Fruit fly (Drosophila melanogaster) whole organism, embryonic: ENCODE data around the gene CG42269.

ENCODE experiments used
- CG12659 ChIP-seq: fragments of 200-800 bp; sonication (Bioruptor generic); optimal IDR thresholded peaks from 3 replicates; lab custom pipeline; 2017; ENCODE audit warnings: mild to moderate bottlenecking, missing biosample characterization, missing genetic modification reagents, missing genetic modification characterization
- CG12942 ChIP-seq: fragments of 200-800 bp; sonication (Bioruptor generic); optimal IDR thresholded peaks from 3 replicates; lab custom pipeline; 2016; ENCODE audit warnings: missing biosample characterization, missing genetic modification characterization
- CG15696 ChIP-seq: fragments of 200-800 bp; sonication (Bioruptor generic); optimal IDR thresholded peaks from 2 replicates; lab custom pipeline; 2019; ENCODE audit warnings: missing biosample characterization, mild to moderate bottlenecking, missing genetic modification characterization, moderate library complexity
- CG1603 ChIP-seq: fragments of 200-800 bp; sonication (Bioruptor generic); optimal IDR thresholded peaks from 2 replicates; lab custom pipeline; 2019; ENCODE audit warnings: missing biosample characterization, mild to moderate bottlenecking, missing genetic modification characterization, moderate library complexity
- CG17912 ChIP-seq: fragments of 200-800 bp; sonication (Bioruptor generic); optimal IDR thresholded peaks from 2 replicates; lab custom pipeline; 2018; ENCODE audit warnings: missing biosample characterization, mild to moderate bottlenecking, missing genetic modification characterization
- CG43689 ChIP-seq: fragments of 200-800 bp; sonication (Bioruptor generic); IDR thresholded peaks from 2 replicates; pipeline ENCODE4 v1.3.6; 2022; ENCODE audit warnings: missing biosample characterization, missing genetic modification characterization
- CG4617 ChIP-seq: fragments of 200-800 bp; sonication (Bioruptor generic); optimal IDR thresholded peaks from 3 replicates; lab custom pipeline; 2016; ENCODE audit warnings: missing biosample characterization, missing genetic modification characterization, borderline replicate concordance
- CG4820 ChIP-seq: fragments of 200-800 bp; sonication (Bioruptor generic); optimal IDR thresholded peaks from 3 replicates; lab custom pipeline; 2016; ENCODE audit warnings: missing biosample characterization, missing genetic modification characterization
- CG7357 ChIP-seq: fragments of 200-800 bp; sonication (Bioruptor generic); IDR thresholded peaks from 3 replicates; pipeline ENCODE4 v1.3.6; 2022; ENCODE audit warnings: missing biosample characterization, missing genetic modification characterization
- CG7556 ChIP-seq: fragments of 200-800 bp; sonication (Bioruptor generic); optimal IDR thresholded peaks from 2 replicates; lab custom pipeline; 2017; ENCODE audit warnings: missing biosample characterization, mild to moderate bottlenecking, missing genetic modification characterization
- CG9727 ChIP-seq: fragments of 200-800 bp; sonication (Bioruptor generic); optimal IDR thresholded peaks from 3 replicates; lab custom pipeline; 2017; ENCODE audit warnings: missing biosample characterization, mild to moderate bottlenecking, missing genetic modification characterization
- Deaf1 ChIP-seq: fragments of 200-800 bp; optimal IDR thresholded peaks from 3 replicates; lab custom pipeline; 2019; ENCODE audit warnings: missing biosample characterization, mild to moderate bottlenecking, missing genetic modification characterization, moderate library complexity
- Dref ChIP-seq: fragments of 200-800 bp; sonication (Bioruptor generic); IDR thresholded peaks from 2 replicates; pipeline ENCODE4 v1.3.6; 2022; ENCODE audit warnings: missing biosample characterization, missing genetic modification characterization
- E2f2 ChIP-seq: fragments of 200-800 bp; sonication (Bioruptor generic); IDR thresholded peaks from 2 replicates; pipeline ENCODE4 v1.3.6; 2022; ENCODE audit warnings: missing biosample characterization, missing genetic modification characterization
- ERR ChIP-seq: fragments of 200-800 bp; sonication (Bioruptor generic); optimal IDR thresholded peaks from 2 replicates; lab custom pipeline; 2016; ENCODE audit warnings: missing biosample characterization, missing genetic modification characterization
- Ets65A ChIP-seq: fragments of 200-800 bp; sonication (Bioruptor generic); peaks from one replicate; lab custom pipeline; 2016; ENCODE audit warnings: missing biosample characterization, missing genetic modification characterization
- HLH3B ChIP-seq: fragments of 200-800 bp; sonication (Bioruptor generic); IDR thresholded peaks from 2 replicates; pipeline ENCODE4 v1.3.6; 2022; ENCODE audit warnings: missing biosample characterization, missing genetic modification characterization
- Hand ChIP-seq: fragments of 200-800 bp; sonication (Bioruptor generic); optimal IDR thresholded peaks from 2 replicates; lab custom pipeline; 2017; ENCODE audit warnings: mild to moderate bottlenecking, missing biosample characterization, missing genetic modification reagents, missing genetic modification characterization
- Hr39 ChIP-seq: fragments of >200 bp; optimal IDR thresholded peaks from 2 replicates; lab custom pipeline; 2017
- Hr78 ChIP-seq, 2 experiments: fragments of 200-800 bp in 1 of 2; fragments of >200 bp in 1 of 2; sonication (Bioruptor generic) in 1 of 2; optimal IDR thresholded peaks; 2 replicates each; lab custom pipeline; 2017 to 2019; ENCODE audit warnings: missing biosample characterization in 2 of 2, missing genetic modification characterization in 2 of 2, mild to moderate bottlenecking in 1 of 2, moderate library complexity in 1 of 2
- Opbp ChIP-seq: fragments of 200-800 bp; sonication (Bioruptor generic); IDR thresholded peaks from 3 replicates; pipeline ENCODE4 v1.3.6; 2022; ENCODE audit warnings: missing biosample characterization, missing genetic modification characterization; ENCODE audit not compliant: partially characterized antibody
- Pdp1 ChIP-seq, 2 experiments: fragments of 200-800 bp; sonication (Bioruptor generic); optimal IDR thresholded peaks; 3 replicates each; lab custom pipeline; 2016; ENCODE audit warnings: missing biosample characterization in 2 of 2, missing genetic modification characterization in 2 of 2, mild to moderate bottlenecking in 1 of 2, moderate library complexity in 1 of 2
- Ptx1 ChIP-seq: fragments of 200-800 bp; sonication (Bioruptor generic); IDR thresholded peaks from 2 replicates; pipeline ENCODE4 v1.3.6; 2022; ENCODE audit warnings: missing biosample characterization, missing genetic modification characterization
- Rx ChIP-seq: fragments of 200-800 bp; sonication (Bioruptor generic); IDR thresholded peaks from 2 replicates; pipeline ENCODE4 v1.3.6; 2022; ENCODE audit warnings: missing biosample characterization, missing genetic modification characterization
- Sox100B ChIP-seq: fragments of 200-800 bp; sonication (Bioruptor generic); optimal IDR thresholded peaks from 3 replicates; lab custom pipeline; 2018; ENCODE audit warnings: missing biosample characterization, mild to moderate bottlenecking, missing genetic modification characterization
- ac ChIP-seq: fragments of 200-800 bp; sonication (Bioruptor generic); optimal IDR thresholded peaks from 3 replicates; lab custom pipeline; 2017; ENCODE audit warnings: missing biosample characterization, mild to moderate bottlenecking, missing genetic modification characterization
- chinmo ChIP-seq: fragments of 200-800 bp; sonication (Bioruptor generic); IDR thresholded peaks from 4 replicates; pipeline ENCODE4 v1.3.6; 2022; ENCODE audit warnings: missing biosample characterization, missing genetic modification characterization; ENCODE audit not compliant: partially characterized antibody
- dysf ChIP-seq: fragments of 200-800 bp; sonication (Bioruptor generic); IDR thresholded peaks from 3 replicates; pipeline ENCODE4 v1.3.6; 2022; ENCODE audit warnings: missing biosample characterization, missing genetic modification characterization
- exex ChIP-seq: fragments of 200-800 bp; sonication (Bioruptor generic); optimal IDR thresholded peaks from 4 replicates; lab custom pipeline; 2018; ENCODE audit warnings: missing biosample characterization, mild to moderate bottlenecking, missing genetic modification characterization, moderate library complexity
- ftz-f1 ChIP-seq: fragments of 200-800 bp; sonication (Bioruptor generic); optimal IDR thresholded peaks from 2 replicates; lab custom pipeline; 2016; ENCODE audit warnings: missing biosample characterization, missing genetic modification characterization
- gem ChIP-seq: fragments of 200-800 bp; sonication (Bioruptor generic); optimal IDR thresholded peaks from 2 replicates; lab custom pipeline; 2019; ENCODE audit warnings: missing biosample characterization, mild to moderate bottlenecking, missing genetic modification characterization, moderate library complexity
- grn ChIP-seq: fragments of 200-800 bp; sonication (Bioruptor generic); optimal IDR thresholded peaks from 3 replicates; lab custom pipeline; 2017; ENCODE audit warnings: missing biosample characterization, missing genetic modification characterization
- lola ChIP-seq, 3 experiments: fragments of >200 bp in 2 of 3; fragments of 200-800 bp in 1 of 3; sonication (Bioruptor generic) in 1 of 3; optimal IDR thresholded peaks; 2 replicates each; lab custom pipeline; 2017 to 2019; ENCODE audit warnings: missing biosample characterization in 3 of 3, missing genetic modification characterization in 3 of 3, mild to moderate bottlenecking in 1 of 3, moderate library complexity in 1 of 3
- lov ChIP-seq, 2 experiments: fragments of 200-800 bp in 1 of 2; fragments of >200 bp in 1 of 2; sonication (Bioruptor generic) in 1 of 2; IDR thresholded peaks in 1 of 2; optimal IDR thresholded peaks in 1 of 2; 2 replicates in 1 of 2; 3 replicates in 1 of 2; pipeline versions ENCODE4 v1.3.6 to Lab custom; 2017 to 2022; ENCODE audit warnings: missing biosample characterization in 1 of 2, missing genetic modification characterization in 1 of 2
- mam ChIP-seq: fragments of 200-800 bp; sonication (Bioruptor generic); optimal IDR thresholded peaks from 3 replicates; lab custom pipeline; 2016; ENCODE audit warnings: missing biosample characterization, missing genetic modification characterization
- pnt ChIP-seq: fragments of 200-800 bp; sonication (Bioruptor generic); optimal IDR thresholded peaks from 3 replicates; lab custom pipeline; 2016; ENCODE audit warnings: missing biosample characterization, missing genetic modification characterization
- rib ChIP-seq: fragments of 200-800 bp; sonication (Bioruptor generic); IDR thresholded peaks from 2 replicates; pipeline ENCODE4 v1.3.6; 2022; ENCODE audit warnings: missing biosample characterization, missing genetic modification characterization
- row ChIP-seq: fragments of 200-800 bp; sonication (Bioruptor generic); IDR thresholded peaks from 3 replicates; pipeline ENCODE4 v1.3.6; 2022; ENCODE audit warnings: missing biosample characterization, missing genetic modification characterization
- sens ChIP-seq: fragments of 200-800 bp; sonication (Bioruptor generic); peaks from one replicate; lab custom pipeline; 2016; ENCODE audit warnings: missing biosample characterization, missing genetic modification characterization
- tna ChIP-seq: fragments of 200-800 bp; sonication (Bioruptor generic); IDR thresholded peaks from 2 replicates; pipeline ENCODE4 v1.3.6; 2022; ENCODE audit warnings: missing biosample characterization, missing genetic modification characterization; ENCODE audit not compliant: partially characterized antibody
- trh ChIP-seq: fragments of 200-800 bp; sonication (Bioruptor generic); optimal IDR thresholded peaks from 2 replicates; lab custom pipeline; 2016; ENCODE audit warnings: missing biosample characterization, missing genetic modification characterization

Gene CG42269

dm6 chr3L:6065881-6066389 lies at the start of gene CG42269:
Gene CG42269, plus strand, starts transcription at chr3L:6066296.
- TF ChIP-seq CG15696 (no peak), Deaf1 (tag; lab: Kevin White, UChicago) (peak; percentile 56), Opbp (GFP tag; lab: Robert Waterston, UW) (no peak), tna (GFP tag; lab: Robert Waterston, UW) (no peak), CG7357 (no peak), CG4617 (GFP tag; lab: Kevin White, UChicago) (no peak), ac (GFP tag; lab: Kevin White, UChicago) (no peak), mam (no peak), CG43689 (GFP tag; lab: Robert Waterston, UW) (no peak), trh (GFP tag; lab: Kevin White, UChicago) (no peak), Hr39 (no peak), chinmo (GFP tag; lab: Robert Waterston, UW) (0 out of 4 replicates have a peak, but pooled peaks have one; percentile 38)

dm6 chr3L:6022142-6022541 lies 44.0 kb upstream of the CG42269 start:
- TF ChIP-seq gem (tag; lab: Kevin White, UChicago) (peak; percentile 28), CG9727 (GFP tag; lab: Kevin White, UChicago) (no peak), Ptx1 (0 out of 2 replicates have a peak, but pooled peaks have one; percentile 8), Hr78 (GFP tag; optimal IDR thresholded peaks at IDR 0.05; lab: Kevin White, UChicago) (no peak), ftz-f1 (no peak), pnt (no peak), Dref (no peak), lola (GFP tag; optimal IDR thresholded peaks at IDR 0.05; lab: Kevin White, UChicago) (no peak), Pdp1 (GFP tag; optimal IDR thresholded peaks at IDR 0.05; lab: Kevin White, UChicago) (no peak), rib (no peak), CG4820 (no peak), CG17912 (GFP tag; lab: Kevin White, UChicago) (no peak), Sox100B (GFP tag; lab: Kevin White, UChicago) (no peak), row (GFP tag; lab: Robert Waterston, UW) (0 out of 3 replicates have a peak, but pooled peaks have one; percentile 10), grn (GFP tag; lab: Kevin White, UChicago) (no peak), CG12942 (GFP tag; lab: Kevin White, UChicago) (no peak), Rx (GFP tag; lab: Robert Waterston, UW) (0 out of 2 replicates have a peak, but pooled peaks have one; percentile 19), sens (GFP tag; lab: Kevin White, UChicago) (peak; percentile 43), lov (optimal IDR thresholded peaks at IDR 0.05; lab: Kevin White, UChicago) (no peak), lov (GFP tag; IDR thresholded peaks at IDR 0.05; lab: Robert Waterston, UW) (no peak), E2f2 (GFP tag; lab: Robert Waterston, UW) (no peak), Ets65A (peak; percentile 64), HLH3B (GFP tag; lab: Robert Waterston, UW) (no peak), CG7556 (no peak), dysf (GFP tag; lab: Robert Waterston, UW) (0 out of 3 replicates have a peak, but pooled peaks have one; percentile 6), ERR (GFP tag; lab: Kevin White, UChicago) (no peak), CG12659 (GFP tag; lab: Kevin White, UChicago) (no peak), CG1603 (tag; lab: Kevin White, UChicago) (peak; percentile 46), exex (no peak), Hand (GFP tag; lab: Kevin White, UChicago) (no peak)
